Fruit fly (Drosophila melanogaster): Measurements from ENCODE around the gene CG33648.

CG33648 gene

DNA sequence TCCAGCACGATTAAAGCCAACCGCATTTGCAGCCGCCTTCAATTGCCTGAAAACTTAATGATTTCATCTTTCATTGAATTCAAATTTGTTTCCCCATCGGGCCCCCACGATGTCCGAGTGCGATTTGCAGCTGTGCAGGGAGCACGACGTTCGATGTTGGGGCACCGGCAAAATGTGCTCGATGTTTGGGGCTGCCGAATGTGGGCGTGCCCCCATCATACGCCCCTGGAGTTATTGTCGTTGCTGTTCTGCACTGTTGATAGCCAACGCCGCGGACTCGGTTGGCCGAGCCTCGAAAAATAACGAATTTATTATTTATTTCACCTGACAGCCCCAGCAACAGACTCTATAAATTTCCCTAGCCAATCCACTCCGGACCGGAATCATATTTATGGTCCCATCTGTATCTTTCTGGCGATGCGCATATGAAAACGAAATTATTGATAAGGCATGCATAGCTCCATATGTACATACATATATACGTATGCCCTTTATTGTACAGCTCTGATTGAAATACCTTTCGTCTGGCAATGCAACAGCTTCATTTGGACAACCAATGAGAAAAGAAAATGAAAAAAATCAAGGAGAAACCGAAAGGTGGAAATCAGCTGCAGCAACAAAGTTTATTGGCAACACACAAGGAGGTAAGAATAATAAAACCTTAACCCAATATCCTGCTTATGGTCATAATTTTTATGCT lies 26.7 kb downstream of the CG33648 start:
- TF ChIP-seq insv (optimal IDR thresholded peaks at IDR 0.05) (no peak), Sin3A (optimal IDR thresholded peaks at IDR 0.05) (no peak), Myc (optimal IDR thresholded peaks at IDR 0.05) (no peak), h (optimal IDR thresholded peaks at IDR 0.05) (no peak), ttk (optimal IDR thresholded peaks at IDR 0.05) (no peak), psq (optimal IDR thresholded peaks at IDR 0.05) (no peak)

DNA sequence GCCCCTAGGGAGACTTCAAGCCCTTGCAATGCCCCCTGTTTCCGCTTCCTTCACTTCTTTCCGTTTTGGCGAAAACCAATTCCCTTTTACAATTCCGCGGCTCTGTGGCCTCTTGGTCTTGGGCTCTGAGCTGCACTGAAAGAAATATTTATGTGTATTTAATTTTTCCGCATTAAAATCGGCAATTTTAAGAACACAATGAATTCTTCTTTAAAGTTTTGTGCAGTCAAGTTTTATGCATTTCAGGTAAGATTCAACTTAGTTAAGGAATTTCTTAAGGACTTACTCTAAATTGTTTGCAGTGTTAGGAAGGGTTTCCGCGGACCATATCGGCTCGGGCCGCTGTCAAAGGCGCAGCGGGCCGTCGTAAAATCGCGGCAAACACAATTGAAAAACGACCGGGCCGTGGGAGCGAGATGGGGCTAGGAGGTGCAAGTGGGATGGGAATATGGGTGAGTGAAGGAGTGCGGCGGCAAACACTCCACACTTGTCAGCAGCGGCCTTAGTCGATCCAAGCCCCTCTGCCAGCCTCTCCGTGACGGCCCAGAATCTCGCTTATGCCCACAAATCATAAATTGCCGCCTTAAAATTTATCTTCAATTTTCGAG lies 28.1 kb downstream of the CG33648 start:
- TF ChIP-seq Myc (optimal IDR thresholded peaks at IDR 0.05): no peak
- TF ChIP-seq insv (optimal IDR thresholded peaks at IDR 0.05): no peak
- no peak for TF ChIP-seq Sin3A (optimal IDR thresholded peaks at IDR 0.05)
- TF ChIP-seq h (optimal IDR thresholded peaks at IDR 0.05): no peak
- no peak for TF ChIP-seq psq (optimal IDR thresholded peaks at IDR 0.05)
- TF ChIP-seq ttk (optimal IDR thresholded peaks at IDR 0.05): no peak

DNA sequence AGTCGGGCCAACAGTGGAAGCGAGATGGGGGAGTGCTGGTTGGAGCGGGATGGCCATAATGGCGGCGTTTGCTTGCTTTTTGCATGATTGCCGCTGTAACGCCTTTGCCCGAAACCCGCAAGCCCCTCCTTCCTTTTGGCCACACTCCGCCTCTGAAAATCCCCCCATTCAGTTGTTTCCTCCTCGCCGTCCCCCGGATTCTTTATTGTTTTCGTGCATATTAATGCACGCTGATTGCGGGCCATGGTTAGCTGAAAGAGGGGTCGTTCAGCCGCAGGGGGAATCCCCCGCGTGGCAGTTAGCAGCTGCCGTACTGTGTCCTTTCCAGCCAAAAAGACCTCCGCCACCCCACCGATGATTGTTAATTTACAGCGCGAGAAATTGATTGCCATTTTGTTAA lies 28.7 kb downstream of the CG33648 start:
- TF ChIP-seq h (optimal IDR thresholded peaks at IDR 0.05): no peak
- no peak for TF ChIP-seq psq (optimal IDR thresholded peaks at IDR 0.05)
- no peak for TF ChIP-seq ttk (optimal IDR thresholded peaks at IDR 0.05)
- no peak for TF ChIP-seq insv (optimal IDR thresholded peaks at IDR 0.05)
- TF ChIP-seq Myc (optimal IDR thresholded peaks at IDR 0.05): no peak
- TF ChIP-seq Sin3A (optimal IDR thresholded peaks at IDR 0.05): no peak

DNA sequence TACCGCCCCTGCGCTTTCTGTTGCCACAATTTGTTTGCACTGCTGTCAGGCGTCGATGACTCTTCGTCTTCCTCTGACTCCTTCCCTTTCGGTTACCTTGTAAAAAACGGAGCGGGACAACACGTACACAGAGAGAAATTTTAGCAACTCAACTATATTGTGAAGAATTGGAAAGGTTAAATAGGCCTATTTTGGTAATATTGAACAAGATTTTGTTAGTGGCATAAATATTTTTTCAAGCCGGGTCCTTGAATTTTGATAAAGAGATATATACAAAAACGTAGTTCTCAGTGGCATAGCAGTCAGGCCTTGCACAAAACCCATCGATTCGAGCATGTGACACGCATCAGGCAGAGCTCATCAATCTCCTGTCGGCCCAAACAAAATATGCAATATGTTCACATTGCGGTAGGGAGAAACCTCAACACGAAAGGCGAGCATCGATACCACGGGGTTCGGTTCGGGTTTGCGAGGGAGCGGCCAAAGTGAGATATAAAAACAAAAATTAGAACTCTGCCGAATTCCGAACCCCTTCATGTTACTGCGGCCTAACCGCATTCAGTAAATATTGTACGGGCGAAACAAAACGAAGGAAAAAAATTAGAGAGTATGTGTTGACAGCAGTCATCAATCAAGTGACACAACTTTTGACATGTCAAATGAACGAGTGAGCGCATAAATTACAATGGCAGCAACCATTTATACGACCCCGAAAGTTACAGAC lies 29.9 kb downstream of the CG33648 start:
- no peak for TF ChIP-seq Sin3A (optimal IDR thresholded peaks at IDR 0.05)
- TF ChIP-seq insv (optimal IDR thresholded peaks at IDR 0.05): no peak
- no peak for TF ChIP-seq psq (optimal IDR thresholded peaks at IDR 0.05)
- TF ChIP-seq Myc (optimal IDR thresholded peaks at IDR 0.05): no peak
- no peak for TF ChIP-seq h (optimal IDR thresholded peaks at IDR 0.05)
- no peak for TF ChIP-seq ttk (optimal IDR thresholded peaks at IDR 0.05)

DNA sequence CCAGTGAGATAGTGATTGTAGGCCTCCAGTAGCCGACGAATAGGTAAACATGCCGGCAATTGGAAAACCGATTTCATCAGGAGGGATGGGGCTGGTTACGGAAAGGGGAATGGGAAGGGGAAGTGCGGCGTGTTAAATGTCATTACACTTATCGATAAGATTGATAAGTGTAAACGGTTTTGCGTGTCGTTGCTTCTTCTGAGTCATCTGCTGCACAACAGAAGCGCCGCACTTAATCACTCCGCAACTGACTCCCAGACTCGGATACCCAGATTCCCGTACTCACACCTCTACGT lies 30.4 kb downstream of the CG33648 start:
- TF ChIP-seq Sin3A (optimal IDR thresholded peaks at IDR 0.05) (no peak), h (optimal IDR thresholded peaks at IDR 0.05) (no peak), insv (optimal IDR thresholded peaks at IDR 0.05) (no peak), Myc (optimal IDR thresholded peaks at IDR 0.05) (no peak), ttk (optimal IDR thresholded peaks at IDR 0.05) (no peak), psq (optimal IDR thresholded peaks at IDR 0.05) (no peak)

DNA sequence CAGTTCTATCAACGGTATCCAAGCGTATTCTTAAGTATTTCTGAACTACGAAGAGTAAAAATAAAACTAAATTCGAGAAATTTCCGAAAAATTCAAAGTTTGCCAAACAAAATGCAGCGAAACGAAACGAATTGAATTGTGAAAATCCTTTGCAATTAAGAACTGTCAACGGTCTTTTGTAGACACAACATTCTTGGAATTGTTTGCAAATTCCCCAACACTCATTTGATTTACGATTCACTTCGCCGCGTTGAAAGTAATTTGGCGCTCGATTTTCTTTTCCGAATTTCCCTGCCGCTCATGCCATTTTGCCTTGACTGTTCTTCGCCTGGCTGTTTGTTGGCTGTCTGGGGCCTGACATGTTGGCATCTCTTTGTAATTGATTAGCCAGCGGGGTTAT lies 32.1 kb downstream of the CG33648 start:
- TF ChIP-seq psq (optimal IDR thresholded peaks at IDR 0.05) (no peak), Sin3A (optimal IDR thresholded peaks at IDR 0.05) (no peak), h (optimal IDR thresholded peaks at IDR 0.05) (no peak), ttk (optimal IDR thresholded peaks at IDR 0.05) (no peak), Myc (optimal IDR thresholded peaks at IDR 0.05) (no peak), insv (optimal IDR thresholded peaks at IDR 0.05) (no peak)

DNA sequence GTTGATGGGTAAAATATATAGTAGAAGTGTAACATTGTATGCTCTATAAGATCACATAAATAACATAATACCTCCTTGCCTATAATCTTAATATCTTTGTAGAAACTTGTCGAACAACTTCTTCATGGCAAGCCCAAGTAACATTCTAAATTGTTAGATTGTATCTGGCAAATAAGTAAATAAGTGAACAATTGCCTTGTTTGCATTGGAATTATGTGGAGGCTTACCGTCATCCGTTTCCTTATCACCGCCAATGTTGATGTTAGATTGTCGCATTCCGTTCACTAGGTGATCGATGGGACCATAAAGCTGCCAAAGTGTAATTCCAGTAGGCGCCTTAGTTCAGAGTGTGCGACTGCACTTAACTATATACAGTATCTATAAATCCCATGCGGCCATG lies 32.7 kb downstream of the CG33648 start:
- no peak for TF ChIP-seq h (optimal IDR thresholded peaks at IDR 0.05)
- no peak for TF ChIP-seq ttk (optimal IDR thresholded peaks at IDR 0.05)
- TF ChIP-seq insv (optimal IDR thresholded peaks at IDR 0.05): no peak
- no peak for TF ChIP-seq Sin3A (optimal IDR thresholded peaks at IDR 0.05)
- TF ChIP-seq Myc (optimal IDR thresholded peaks at IDR 0.05): no peak
- TF ChIP-seq psq (optimal IDR thresholded peaks at IDR 0.05): no peak

DNA sequence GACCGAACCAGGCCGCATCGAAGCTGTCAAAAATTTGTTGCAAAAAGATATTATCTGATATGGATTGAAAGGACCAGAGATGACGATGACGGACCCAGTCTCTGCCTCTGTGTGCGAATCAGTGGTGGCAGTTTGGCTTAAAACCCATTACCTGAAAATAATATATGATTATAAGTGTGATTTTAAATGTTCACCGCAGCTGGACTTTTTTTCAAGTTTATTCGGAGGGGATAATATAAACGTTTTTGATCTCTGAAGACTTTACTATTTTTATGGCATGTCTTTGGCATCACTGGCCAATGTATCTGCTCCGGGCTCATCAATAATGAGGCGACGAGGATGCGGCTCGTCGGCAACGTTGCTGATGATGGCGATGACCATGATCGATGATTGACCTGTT lies 33.6 kb downstream of the CG33648 start:
- TF ChIP-seq Sin3A (optimal IDR thresholded peaks at IDR 0.05) (no peak), ttk (optimal IDR thresholded peaks at IDR 0.05) (no peak), insv (optimal IDR thresholded peaks at IDR 0.05) (no peak), psq (optimal IDR thresholded peaks at IDR 0.05) (no peak), Myc (optimal IDR thresholded peaks at IDR 0.05) (no peak), h (optimal IDR thresholded peaks at IDR 0.05) (no peak)

DNA sequence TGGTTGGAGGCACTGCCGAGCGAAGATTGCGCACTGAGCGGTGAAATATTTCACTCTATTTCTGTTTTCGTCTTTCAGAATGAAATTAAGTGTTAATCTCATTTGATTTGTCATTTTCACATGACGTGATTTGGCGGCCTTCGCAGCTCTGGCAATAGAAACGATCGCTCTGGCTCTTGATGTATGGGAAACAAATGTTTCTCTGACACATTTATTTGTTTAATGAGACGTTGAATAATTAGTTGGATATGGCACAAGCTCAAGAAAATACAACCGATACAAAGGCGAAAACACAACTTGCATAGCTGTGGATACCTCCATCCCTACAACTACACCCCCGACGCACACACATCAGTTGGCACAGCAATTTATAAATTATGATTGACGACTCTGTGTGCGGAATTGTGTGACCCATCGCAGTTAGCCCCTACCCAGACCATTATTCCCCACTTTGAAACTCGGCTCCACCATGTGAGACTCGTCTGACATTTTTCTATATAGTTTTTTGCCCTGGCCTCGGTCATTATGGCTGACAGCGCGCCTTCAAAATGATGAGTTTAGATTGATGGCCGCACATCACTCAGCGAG lies 34.8 kb downstream of the CG33648 start:
- TF ChIP-seq h (optimal IDR thresholded peaks at IDR 0.05): no peak
- TF ChIP-seq Sin3A (optimal IDR thresholded peaks at IDR 0.05): no peak
- no peak for TF ChIP-seq psq (optimal IDR thresholded peaks at IDR 0.05)
- no peak for TF ChIP-seq Myc (optimal IDR thresholded peaks at IDR 0.05)
- no peak for TF ChIP-seq insv (optimal IDR thresholded peaks at IDR 0.05)
- TF ChIP-seq ttk (optimal IDR thresholded peaks at IDR 0.05): no peak

DNA sequence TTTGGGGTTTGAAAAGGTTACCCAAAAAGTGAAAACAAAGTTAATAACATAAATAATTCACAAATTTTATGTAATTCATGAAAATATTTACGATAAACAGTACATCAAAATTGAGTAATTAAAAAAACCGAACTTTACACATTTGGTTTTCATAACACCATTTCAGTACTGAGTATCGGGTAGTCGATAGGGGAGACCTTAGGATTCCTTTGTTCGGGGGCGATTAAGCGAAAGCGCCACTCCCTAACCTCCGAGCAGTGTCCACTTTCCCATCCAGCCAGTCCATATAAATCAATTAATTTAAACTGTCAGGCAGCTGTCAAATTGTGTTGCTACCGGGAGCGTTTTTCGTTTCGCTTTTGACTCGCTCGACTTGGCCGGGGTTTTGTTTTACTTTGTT lies 38.2 kb downstream of the CG33648 start:
- TF ChIP-seq Sin3A (optimal IDR thresholded peaks at IDR 0.05) (no peak), Myc (optimal IDR thresholded peaks at IDR 0.05) (no peak), psq (optimal IDR thresholded peaks at IDR 0.05) (no peak), h (optimal IDR thresholded peaks at IDR 0.05) (no peak), ttk (optimal IDR thresholded peaks at IDR 0.05) (no peak), insv (optimal IDR thresholded peaks at IDR 0.05) (no peak)

DNA sequence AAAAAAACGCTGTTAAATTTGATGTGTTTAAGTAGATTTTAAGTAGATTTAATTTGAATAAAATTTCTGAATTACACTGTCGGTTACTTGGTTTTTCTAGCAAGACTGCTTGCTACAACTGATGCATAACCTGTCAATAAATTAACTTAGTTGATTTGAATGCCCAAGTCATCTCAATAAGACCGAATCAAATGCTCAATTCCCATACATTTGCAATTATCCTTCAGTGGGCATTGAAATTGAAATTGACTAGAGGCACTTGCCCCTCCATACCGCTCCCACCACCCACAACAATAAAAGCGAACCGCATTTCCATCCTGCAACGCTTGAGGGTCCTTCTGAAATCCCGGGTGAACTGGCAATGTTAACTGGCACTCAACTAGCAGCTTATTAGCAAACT lies 39.5 kb downstream of the CG33648 start, which contains the start of gene CG3473:
TSS of gene CG3473 (minus strand) at position 101 of the 400 bp plus-strand sequence.
- TF ChIP-seq insv (optimal IDR thresholded peaks at IDR 0.05) (no peak), Sin3A (optimal IDR thresholded peaks at IDR 0.05) (no peak), psq (optimal IDR thresholded peaks at IDR 0.05) (no peak), ttk (optimal IDR thresholded peaks at IDR 0.05) (no peak), h (optimal IDR thresholded peaks at IDR 0.05) (no peak), Myc (optimal IDR thresholded peaks at IDR 0.05) (no peak)
